Worm (Caenorhabditis elegans) whole organism, L3 larva: ENCODE measurements around the gene F25G6.8.
A peak's percentile ranks its signal among the peaks of the same experiment; 100 is the strongest.
"Not testable (repeated sequence)": the region's sequence is repeated elsewhere in the genome, so short reads cannot be mapped to it uniquely, and the experiment has no call there.

Experiments
- R02D3.7 ChIP-seq: fragments of 150-350 bp; optimal IDR thresholded peaks from 2 replicates; lab custom pipeline; 2014; ENCODE audit warnings: missing biosample characterization, missing genetic modification characterization
- ZK546.5 ChIP-seq: sonication (generic microtip); optimal IDR thresholded peaks from 2 replicates; lab custom pipeline; 2017; ENCODE audit warnings: missing biosample characterization, missing genetic modification characterization
- aly-2 ChIP-seq: fragments of 150-350 bp; optimal IDR thresholded peaks from 2 replicates; lab custom pipeline; 2014; ENCODE audit warnings: missing biosample characterization, missing genetic modification characterization
- ama-1 ChIP-seq: fragments of 150-350 bp; optimal IDR thresholded peaks from 2 replicates; lab custom pipeline; 2018
- ceh-28 ChIP-seq: fragments of 150-350 bp; optimal IDR thresholded peaks from 2 replicates; lab custom pipeline; 2014; ENCODE audit warnings: missing biosample characterization, missing genetic modification reagents, missing genetic modification characterization
- daf-12 ChIP-seq: fragments of 150-350 bp; optimal IDR thresholded peaks from 2 replicates; lab custom pipeline; 2014; ENCODE audit warnings: missing biosample characterization, missing genetic modification reagents, missing genetic modification characterization
- egl-27 ChIP-seq: sonication (generic microtip); optimal IDR thresholded peaks from 4 replicates; lab custom pipeline; 2017; ENCODE audit warnings: missing biosample characterization, missing genetic modification reagents, missing genetic modification characterization
- egl-5 ChIP-seq: fragments of 150-350 bp; optimal IDR thresholded peaks from 2 replicates; lab custom pipeline; 2017; ENCODE audit warnings: missing biosample characterization, missing genetic modification reagents, missing genetic modification characterization, inconsistent platforms
- elt-1 ChIP-seq: fragments of 150-350 bp; optimal IDR thresholded peaks from 2 replicates; lab custom pipeline; 2014; ENCODE audit warnings: missing biosample characterization, missing genetic modification characterization
- elt-2 ChIP-seq: sonication (generic microtip); optimal IDR thresholded peaks from 2 replicates; lab custom pipeline; 2016; ENCODE audit warnings: missing genetic modification reagents, mild to moderate bottlenecking, missing genetic modification characterization, missing compliant biosample characterization
- hmg-11 ChIP-seq: sonication (generic microtip); optimal IDR thresholded peaks from 2 replicates; lab custom pipeline; 2016; ENCODE audit warnings: missing genetic modification characterization, missing compliant biosample characterization
- lin-15B ChIP-seq: fragments of 150-350 bp; optimal IDR thresholded peaks from 2 replicates; lab custom pipeline; 2014; ENCODE audit warnings: missing biosample characterization, missing genetic modification characterization
- lin-39 ChIP-seq: fragments of 150-350 bp; optimal IDR thresholded peaks from 2 replicates; lab custom pipeline; 2018; ENCODE audit warnings: missing biosample characterization, missing genetic modification reagents, missing genetic modification characterization
- lsy-12 ChIP-seq: sonication (generic microtip); optimal IDR thresholded peaks from 2 replicates; lab custom pipeline; 2016; ENCODE audit warnings: mild to moderate bottlenecking, missing genetic modification characterization, missing compliant biosample characterization
- nhr-11 ChIP-seq: fragments of 150-350 bp; optimal IDR thresholded peaks from 2 replicates; lab custom pipeline; 2014; ENCODE audit warnings: missing biosample characterization, missing genetic modification characterization
- nhr-23 ChIP-seq: fragments of 150-350 bp; optimal IDR thresholded peaks from 2 replicates; lab custom pipeline; 2014; ENCODE audit warnings: missing biosample characterization, missing genetic modification reagents, missing genetic modification characterization
- nhr-25 ChIP-seq: sonication (generic microtip); optimal IDR thresholded peaks from 2 replicates; lab custom pipeline; 2017; ENCODE audit warnings: missing biosample characterization, missing genetic modification characterization
- nhr-28 ChIP-seq: fragments of 150-350 bp; optimal IDR thresholded peaks from 2 replicates; lab custom pipeline; 2014; ENCODE audit warnings: missing biosample characterization, missing genetic modification characterization
- nhr-43 ChIP-seq: sonication (generic microtip); optimal IDR thresholded peaks from 2 replicates; lab custom pipeline; 2016; ENCODE audit warnings: mild to moderate bottlenecking, missing genetic modification characterization, missing compliant biosample characterization; ENCODE audit not compliant: poor library complexity, severe bottlenecking
- pha-4 ChIP-seq: fragments of 150-350 bp; optimal IDR thresholded peaks from 2 replicates; lab custom pipeline; 2014; ENCODE audit warnings: missing biosample characterization, missing genetic modification reagents, missing genetic modification characterization
- pqm-1 ChIP-seq: fragments of 150-350 bp; optimal IDR thresholded peaks from 2 replicates; lab custom pipeline; 2017; ENCODE audit warnings: missing biosample characterization, missing genetic modification characterization, inconsistent platforms
- sea-2 ChIP-seq: fragments of 150-350 bp; sonication (generic microtip); optimal IDR thresholded peaks from 4 replicates; lab custom pipeline; 2014; ENCODE audit warnings: missing biosample characterization, missing genetic modification reagents, missing genetic modification characterization
- snpc-4 ChIP-seq: fragments of 150-350 bp; optimal IDR thresholded peaks from 2 replicates; lab custom pipeline; 2014; ENCODE audit warnings: missing biosample characterization, missing genetic modification characterization
- unc-62 ChIP-seq: fragments of 150-350 bp; sonication (generic microtip); optimal IDR thresholded peaks from 4 replicates; lab custom pipeline; 2014; ENCODE audit warnings: missing biosample characterization, missing genetic modification reagents, missing genetic modification characterization
- zag-1 ChIP-seq: fragments of 150-350 bp; optimal IDR thresholded peaks from 2 replicates; lab custom pipeline; 2014; ENCODE audit warnings: missing biosample characterization, missing genetic modification characterization
- ztf-11 ChIP-seq: fragments of 150-350 bp; optimal IDR thresholded peaks from 2 replicates; lab custom pipeline; 2014; ENCODE audit warnings: missing biosample characterization, missing genetic modification characterization
- ztf-4 ChIP-seq: fragments of 150-350 bp; optimal IDR thresholded peaks from 2 replicates; lab custom pipeline; 2014; ENCODE audit warnings: missing biosample characterization, missing genetic modification characterization

F25G6.8 gene

DNA sequence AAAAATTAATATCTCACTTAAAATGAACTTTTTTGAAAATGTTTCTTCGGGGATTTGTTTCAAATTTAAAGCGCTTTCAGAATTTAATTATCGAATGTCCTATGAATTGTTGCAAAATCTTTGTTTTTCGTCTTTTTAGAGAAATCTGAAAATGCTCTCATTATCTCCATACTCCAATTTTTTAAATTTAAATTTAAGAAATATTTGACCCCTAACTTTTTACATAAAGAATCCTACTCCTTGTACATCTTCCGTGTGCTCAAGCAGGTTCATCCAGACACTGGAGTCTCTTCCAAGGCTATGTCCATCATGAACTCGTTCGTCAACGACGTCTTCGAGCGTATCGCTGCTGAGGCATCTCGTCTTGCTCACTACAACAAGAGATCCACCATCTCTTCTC, 28.8 kb downstream of the F25G6.8 start, which contains the start of gene his-39:
his-39 (plus strand) TSS at position 301 of the 400 bp plus-strand sequence.
- TF ChIP-seq lin-15B (tag; lab: Kevin White, UChicago) (no peak), nhr-28 (tag; lab: Kevin White, UChicago) (no peak), hmg-11 (tag; lab: Kevin White, UChicago) (no peak), lsy-12 (tag; lab: Kevin White, UChicago) (no peak), egl-27 (tag; lab: Kevin White, UChicago) (no peak), ceh-28 (tag; lab: Kevin White, UChicago) (no peak), ztf-4 (tag; lab: Kevin White, UChicago) (no peak), aly-2 (no peak), zag-1 (tag; lab: Kevin White, UChicago) (no peak), nhr-23 (tag; lab: Kevin White, UChicago) (no peak), nhr-43 (tag; lab: Kevin White, UChicago) (no peak), daf-12 (tag; lab: Kevin White, UChicago) (no peak), egl-5 (no peak), snpc-4 (tag; lab: Kevin White, UChicago) (no peak), ZK546.5 (tag; lab: Kevin White, UChicago) (no peak), R02D3.7 (tag; lab: Kevin White, UChicago) (no peak), pqm-1 (tag; lab: Kevin White, UChicago) (no peak), ztf-11 (tag; lab: Kevin White, UChicago) (no peak)

DNA sequence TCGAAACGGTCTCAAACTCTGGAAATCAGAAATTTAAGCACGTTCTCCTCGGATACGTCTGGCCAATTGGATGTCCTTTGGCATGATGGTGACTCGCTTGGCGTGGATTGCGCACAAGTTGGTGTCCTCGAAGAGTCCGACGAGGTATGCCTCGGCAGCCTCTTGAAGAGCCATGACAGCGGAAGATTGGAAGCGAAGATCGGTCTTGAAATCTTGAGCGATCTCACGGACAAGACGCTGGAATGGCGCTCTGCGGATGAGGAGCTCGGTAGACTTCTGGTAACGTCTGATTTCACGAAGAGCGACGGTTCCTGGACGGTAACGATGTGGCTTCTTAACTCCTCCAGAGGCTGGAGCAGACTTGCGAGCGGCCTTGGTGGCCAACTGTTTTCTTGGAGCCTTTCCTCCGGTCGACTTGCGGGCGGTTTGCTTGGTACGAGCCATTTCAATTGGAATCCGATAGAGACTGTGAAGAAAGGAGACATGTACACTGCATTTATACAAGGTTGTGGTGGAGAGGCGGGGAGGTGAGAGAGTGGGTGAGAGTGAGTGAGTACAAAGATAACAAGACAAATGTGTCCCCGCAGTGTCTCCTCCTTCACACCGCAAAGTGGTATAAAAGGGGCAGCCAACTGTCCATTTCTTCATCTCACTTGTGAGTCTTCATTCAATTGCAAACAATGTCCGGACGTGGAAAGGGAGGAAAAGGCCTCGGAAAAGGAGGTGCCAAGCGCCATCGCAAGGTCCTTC, 30.3 kb downstream of the F25G6.8 start, which contains the start of the genes his-6 and his-5:
his-6 (minus strand) TSS at position 444 of the 750 bp plus-strand sequence.
his-5 (plus strand) TSS at position 681 of the 750 bp plus-strand sequence.
- TF ChIP-seq elt-2 (tag; lab: Kevin White, UChicago) (peak; percentile 23), nhr-43 (tag; lab: Kevin White, UChicago) (peak; percentile 26), nhr-25 (tag; lab: Kevin White, UChicago) (peak; percentile 50)

DNA sequence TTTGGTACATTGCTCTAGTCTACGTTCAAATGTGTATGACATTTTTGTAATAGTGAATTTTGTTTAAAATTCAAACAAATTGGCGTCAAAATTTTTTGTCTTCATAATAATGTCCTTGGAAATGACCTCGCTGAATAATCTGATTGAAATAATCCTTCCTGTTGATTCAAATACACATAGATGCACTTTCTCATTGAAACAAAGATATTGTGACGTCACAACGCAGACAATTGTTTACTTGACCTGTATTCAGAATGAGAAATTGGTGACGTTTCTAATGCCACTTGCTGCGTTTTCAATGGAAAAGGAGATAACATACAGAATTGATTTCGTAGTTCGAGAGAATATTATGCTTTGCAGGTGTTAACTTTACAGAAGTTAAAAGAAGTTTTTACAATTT, 31.1 kb downstream of the F25G6.8 start:
- TF ChIP-seq elt-1 (tag; lab: Kevin White, UChicago) (peak; percentile 23), ceh-28 (tag; lab: Kevin White, UChicago) (no peak), nhr-25 (tag; lab: Kevin White, UChicago) (peak; percentile 75)

DNA sequence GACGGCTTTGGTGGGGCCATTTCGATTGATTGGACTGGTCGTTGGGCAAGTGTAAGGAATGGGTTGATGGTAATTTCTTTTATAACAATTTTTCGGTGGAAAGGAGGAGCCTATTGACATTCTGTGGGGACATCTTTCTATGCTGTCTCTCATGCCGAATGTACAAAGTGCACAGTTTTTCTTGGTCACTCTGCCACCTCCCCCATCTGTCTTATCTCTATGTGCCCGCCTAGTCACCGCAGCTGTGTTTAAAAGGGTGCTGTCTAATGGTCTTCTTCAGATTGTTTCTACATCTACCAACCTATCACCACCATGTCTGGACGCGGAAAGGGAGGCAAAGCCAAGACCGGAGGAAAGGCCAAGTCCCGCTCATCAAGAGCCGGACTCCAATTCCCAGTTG, 31.9 kb downstream of the F25G6.8 start, which contains the start of the genes his-8 and his-7:
his-8 (minus strand) TSS at position 20 of the 400 bp plus-strand sequence.
his-7 (plus strand) TSS at position 313 of the 400 bp plus-strand sequence.
- not testable (repeated sequence) for TF ChIP-seq nhr-23 (tag; lab: Kevin White, UChicago); unc-62 (GFP tag; lab: Kevin White, UChicago); lin-39 (tag; lab: Kevin White, UChicago)

DNA sequence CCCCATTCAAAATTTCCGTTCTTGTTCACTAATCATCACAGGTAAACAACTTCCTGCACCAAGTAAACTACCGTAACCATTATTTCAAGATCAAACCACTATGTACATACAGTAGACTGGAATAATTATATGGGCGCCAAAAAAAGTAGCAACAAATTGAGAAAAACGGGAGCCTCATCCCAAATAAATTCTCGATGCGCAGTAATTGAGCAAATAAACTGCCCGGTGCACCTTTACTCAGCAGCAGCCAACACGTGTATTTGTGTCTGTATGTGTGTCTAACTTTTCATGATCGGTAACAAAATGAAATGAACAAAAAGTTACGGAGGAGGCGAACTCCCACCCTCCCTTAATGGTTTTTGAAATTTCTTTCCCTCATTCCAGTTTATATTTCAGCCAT, 35.8 kb downstream of the F25G6.8 start, which contains the start of gene otpl-5:
otpl-5 (plus strand) TSS at position 301 of the 400 bp plus-strand sequence.
- TF ChIP-seq sea-2 (GFP tag; lab: Kevin White, UChicago), result no peak

DNA sequence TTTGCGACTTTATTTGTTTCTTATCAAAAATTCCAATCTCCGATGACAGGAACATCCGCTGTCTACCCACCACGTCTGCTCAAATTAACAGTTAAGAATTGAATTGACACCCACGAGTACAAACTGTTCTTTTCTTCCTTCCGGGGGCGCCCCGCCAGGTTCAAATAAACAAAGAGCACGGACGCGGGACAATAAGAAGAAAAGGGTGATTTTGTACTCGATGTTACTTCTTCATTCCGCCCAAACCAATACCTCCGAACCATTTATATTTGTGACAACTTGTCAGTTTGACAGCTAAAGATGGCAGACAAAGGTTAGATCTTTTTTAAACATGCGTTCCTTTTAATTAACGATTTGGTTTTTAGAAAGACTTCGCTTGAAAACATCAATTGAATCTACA, 39.2 kb downstream of the F25G6.8 start, which contains the start of gene otpl-6:
otpl-6 (plus strand) TSS at position 301 of the 400 bp plus-strand sequence.
- peak; percentile 22 for TF ChIP-seq pha-4 (tag; lab: Kevin White, UChicago)
- TF ChIP-seq pqm-1 (tag; lab: Kevin White, UChicago), result no peak

DNA sequence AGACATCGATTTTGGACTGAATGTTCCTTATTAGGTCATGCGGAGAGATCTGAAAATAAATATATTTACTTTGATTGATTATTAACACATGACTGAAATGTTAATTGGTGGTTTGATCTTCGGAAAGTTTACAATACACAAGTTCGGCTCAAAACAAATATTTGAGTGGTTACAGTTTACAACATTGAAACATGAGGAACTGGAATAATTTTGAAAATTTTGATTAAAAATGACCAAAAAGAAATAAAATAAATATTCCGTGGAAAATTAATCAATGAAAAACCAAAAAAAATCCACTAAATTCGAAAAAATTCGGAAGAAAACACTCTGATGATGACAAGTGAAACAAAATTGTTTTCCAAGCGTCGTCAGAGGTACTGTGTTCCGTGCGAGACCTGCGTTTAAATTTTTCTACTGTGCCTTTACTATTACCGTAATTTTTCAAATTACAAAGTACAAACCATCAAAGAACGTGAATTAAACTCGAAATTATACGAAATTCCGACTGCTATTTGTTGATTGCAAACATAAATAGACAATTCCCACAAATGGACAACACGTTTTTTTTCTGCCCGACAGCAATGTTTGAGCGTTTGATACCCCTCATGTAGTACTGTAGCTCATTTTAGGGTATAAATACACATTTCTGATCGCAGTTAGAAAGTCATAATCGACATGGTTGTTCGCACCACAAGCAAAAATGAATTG, 44.0 kb downstream of the F25G6.8 start, which contains the start of the genes F45F2.11 and otpl-7:
F45F2.11 (minus strand) TSS at position 51 of the 708 bp plus-strand sequence.
otpl-7 (plus strand) TSS at position 658 of the 708 bp plus-strand sequence.
- TF ChIP-seq nhr-11 (no peak), ama-1 (lab: Kevin White, UChicago) (no peak), pha-4 (tag; lab: Kevin White, UChicago) (peak; percentile 2)
